Worm (Caenorhabditis elegans) whole organism, young adult: ENCODE data around the gene arrd-25.
A peak's percentile ranks its signal among the peaks of the same experiment; 100 is the strongest.

Experiments used
- B0336.3 ChIP-seq: fragments of 200-800 bp; sonication (Bioruptor generic); IDR thresholded peaks from 2 replicates; pipeline ENCODE4 v1.3.6; 2022; ENCODE audit warnings: missing genetic modification characterization, missing compliant biosample characterization
- F10E7.11 ChIP-seq: sonication (generic microtip); optimal IDR thresholded peaks from 2 replicates; lab custom pipeline; 2017; ENCODE audit warnings: mild to moderate bottlenecking, missing genetic modification characterization, moderate library complexity, missing compliant biosample characterization
- F23B12.7 ChIP-seq: sonication (generic microtip); optimal IDR thresholded peaks from 2 replicates; lab custom pipeline; 2017; ENCODE audit warnings: missing genetic modification characterization, mild to moderate bottlenecking, missing compliant biosample characterization, antibody characterized with exemption, moderate library complexity; ENCODE audit not compliant: insufficient read depth
- F37B4.10 ChIP-seq: fragments of 200-800 bp; sonication (Bioruptor generic); IDR thresholded peaks from 2 replicates; pipeline ENCODE4 v1.3.6; 2022; ENCODE audit warnings: missing genetic modification characterization, missing compliant biosample characterization
- F49E8.2 ChIP-seq: sonication (generic microtip); optimal IDR thresholded peaks from 3 replicates; lab custom pipeline; 2017; ENCODE audit warnings: missing genetic modification characterization, mild to moderate bottlenecking, missing compliant biosample characterization, antibody characterized with exemption, moderate library complexity; ENCODE audit not compliant: insufficient read depth
- F52B5.7 ChIP-seq: sonication (generic microtip); optimal IDR thresholded peaks from 2 replicates; lab custom pipeline; 2016; ENCODE audit warnings: mild to moderate bottlenecking, missing genetic modification characterization, missing compliant biosample characterization
- T07F8.4 ChIP-seq: sonication (generic microtip); optimal IDR thresholded peaks from 2 replicates; lab custom pipeline; 2016; ENCODE audit warnings: mild to moderate bottlenecking, missing genetic modification characterization, moderate library complexity, missing compliant biosample characterization
- Y53F4B.3 ChIP-seq: fragments of 200-800 bp; sonication (Bioruptor generic); IDR thresholded peaks from 2 replicates; pipeline ENCODE4 v1.3.6; 2022; ENCODE audit warnings: missing genetic modification reagents, missing genetic modification characterization, missing compliant biosample characterization
- akir-1 ChIP-seq: fragments of 200-800 bp; sonication (Bioruptor generic); optimal IDR thresholded peaks from 2 replicates; lab custom pipeline; 2018; ENCODE audit warnings: mild to moderate bottlenecking, missing genetic modification characterization, moderate library complexity, missing compliant biosample characterization
- ama-1 ChIP-seq, 3 experiments: fragments of 150-350 bp in 1 of 3; sonication (generic microtip) in 2 of 3; optimal IDR thresholded peaks; 2 replicates each; lab custom pipeline; 2014 to 2018; ENCODE audit warnings: missing biosample characterization in 2 of 3, missing genetic modification characterization in 2 of 3, missing genetic modification reagents in 2 of 3
- aptf-3 ChIP-seq: fragments of 200-800 bp; sonication (Bioruptor generic); IDR thresholded peaks from 2 replicates; pipeline ENCODE4 v1.3.6; 2022; ENCODE audit warnings: missing genetic modification characterization, missing compliant biosample characterization
- attf-3 ChIP-seq: fragments of 200-800 bp; sonication (Bioruptor generic); conservative IDR thresholded peaks from 2 replicates; pipeline ENCODE4 v1.3.6; 2022; ENCODE audit warnings: missing genetic modification reagents, missing genetic modification characterization, missing compliant biosample characterization
- bed-1 ChIP-seq: fragments of 200-800 bp; sonication (Bioruptor generic); IDR thresholded peaks from 2 replicates; pipeline ENCODE4 v1.3.6; 2022; ENCODE audit warnings: missing genetic modification reagents, missing genetic modification characterization, missing compliant biosample characterization
- bed-2 ChIP-seq: fragments of 200-800 bp; sonication (Bioruptor generic); IDR thresholded peaks from 2 replicates; pipeline ENCODE4 v1.3.6; 2022; ENCODE audit warnings: missing genetic modification reagents, missing genetic modification characterization, missing compliant biosample characterization
- ceh-91 ChIP-seq: fragments of 200-800 bp; sonication (Bioruptor generic); IDR thresholded peaks from 2 replicates; pipeline ENCODE4 v1.3.6; 2022; ENCODE audit warnings: missing genetic modification reagents, missing genetic modification characterization, missing compliant biosample characterization
- die-1 ChIP-seq: sonication (generic microtip); optimal IDR thresholded peaks from 2 replicates; lab custom pipeline; 2016; ENCODE audit warnings: missing genotype, mild to moderate bottlenecking, missing genetic modification characterization, missing compliant biosample characterization
- dox-1 ChIP-seq: fragments of 200-800 bp; sonication (Bioruptor generic); IDR thresholded peaks from 2 replicates; pipeline ENCODE4 v1.3.6; 2022; ENCODE audit warnings: missing genetic modification reagents, missing genetic modification characterization, missing compliant biosample characterization
- dpff-1 ChIP-seq: sonication (generic microtip); optimal IDR thresholded peaks from 2 replicates; lab custom pipeline; 2017; ENCODE audit warnings: mild to moderate bottlenecking, missing genetic modification characterization, missing compliant biosample characterization
- dpl-1 ChIP-seq: fragments of 150-350 bp; optimal IDR thresholded peaks from 2 replicates; lab custom pipeline; 2014; ENCODE audit warnings: missing biosample characterization, missing genetic modification reagents, missing genetic modification characterization
- egl-18 ChIP-seq: fragments of 200-800 bp; sonication (Bioruptor generic); IDR thresholded peaks from 2 replicates; pipeline ENCODE4 v1.3.6; 2022; ENCODE audit warnings: missing genetic modification reagents, missing genetic modification characterization, missing compliant biosample characterization
- hlh-12 ChIP-seq: sonication (generic microtip); optimal IDR thresholded peaks from 2 replicates; lab custom pipeline; 2016; ENCODE audit warnings: missing genetic modification characterization, missing compliant biosample characterization
- hlh-26 ChIP-seq: fragments of 200-800 bp; sonication (Bioruptor generic); conservative IDR thresholded peaks from 2 replicates; pipeline ENCODE4 v1.3.6; 2022; ENCODE audit warnings: missing genetic modification reagents, missing genetic modification characterization, missing compliant biosample characterization
- hmg-1.2 ChIP-seq: fragments of 200-800 bp; sonication (Bioruptor generic); IDR thresholded peaks from 2 replicates; pipeline ENCODE4 v1.3.6; 2022; ENCODE audit warnings: missing genetic modification reagents, missing genetic modification characterization, missing compliant biosample characterization
- hmg-20 ChIP-seq: fragments of 200-800 bp; sonication (Bioruptor generic); IDR thresholded peaks from 2 replicates; pipeline ENCODE4 v1.3.6; 2022; ENCODE audit warnings: missing genetic modification reagents, missing genetic modification characterization, missing compliant biosample characterization
- hsf-1 ChIP-seq: fragments of 200-800 bp; sonication (Bioruptor generic); IDR thresholded peaks from 2 replicates; pipeline ENCODE4 v1.3.6; 2022; ENCODE audit warnings: missing genetic modification reagents, missing genetic modification characterization, missing compliant biosample characterization
- let-607 ChIP-seq, 2 experiments: fragments of 200-800 bp in 1 of 2; sonication (Bioruptor generic) in 1 of 2; sonication (generic microtip) in 1 of 2; optimal IDR thresholded peaks; 2 replicates each; lab custom pipeline; 2016 to 2018; ENCODE audit warnings: mild to moderate bottlenecking in 2 of 2, missing compliant biosample characterization in 2 of 2, missing genetic modification characterization in 2 of 2, moderate library complexity in 2 of 2, missing genotype in 1 of 2
- lin-26 ChIP-seq: fragments of 200-800 bp; sonication (Bioruptor generic); IDR thresholded peaks from 2 replicates; pipeline ENCODE4 v1.3.6; 2022; ENCODE audit warnings: missing genetic modification reagents, missing genetic modification characterization, missing compliant biosample characterization
- lin-40 ChIP-seq: sonication (generic microtip); optimal IDR thresholded peaks from 2 replicates; lab custom pipeline; 2016; ENCODE audit warnings: missing genetic modification characterization, mild to moderate bottlenecking, missing compliant biosample characterization, missing genotype, missing genetic modification reagents
- lir-1 ChIP-seq: fragments of 200-800 bp; sonication (Bioruptor generic); conservative IDR thresholded peaks from 2 replicates; pipeline ENCODE4 v1.3.6; 2022; ENCODE audit warnings: missing genetic modification reagents, missing genetic modification characterization, missing compliant biosample characterization
- lsy-27 ChIP-seq: sonication (generic microtip); optimal IDR thresholded peaks from 2 replicates; lab custom pipeline; 2017; ENCODE audit warnings: missing genetic modification characterization, mild to moderate bottlenecking, missing compliant biosample characterization, antibody characterized with exemption, missing genotype, borderline replicate concordance; ENCODE audit not compliant: insufficient read depth
- madf-10 ChIP-seq: sonication (generic microtip); optimal IDR thresholded peaks from 2 replicates; lab custom pipeline; 2016; ENCODE audit warnings: mild to moderate bottlenecking, missing genetic modification characterization, missing compliant biosample characterization
- madf-6 ChIP-seq: fragments of 200-800 bp; sonication (Bioruptor generic); IDR thresholded peaks from 2 replicates; pipeline ENCODE4 v1.3.6; 2022; ENCODE audit warnings: missing genetic modification reagents, missing genetic modification characterization, missing compliant biosample characterization
- mcd-1 ChIP-seq: fragments of 200-800 bp; sonication (Bioruptor generic); IDR thresholded peaks from 2 replicates; pipeline ENCODE4 v1.3.6; 2022; ENCODE audit warnings: missing genetic modification reagents, missing genetic modification characterization, missing compliant biosample characterization
- nfya-1 ChIP-seq: sonication (generic microtip); optimal IDR thresholded peaks from 2 replicates; lab custom pipeline; 2017; ENCODE audit warnings: antibody characterized with exemption, missing compliant biosample characterization, missing genetic modification characterization, borderline replicate concordance; ENCODE audit not compliant: insufficient read depth
- nhr-120 ChIP-seq: fragments of 200-800 bp; sonication (Bioruptor generic); IDR thresholded peaks from 2 replicates; pipeline ENCODE4 v1.3.6; 2022; ENCODE audit warnings: missing genetic modification characterization, missing compliant biosample characterization
- nhr-90 ChIP-seq: sonication (generic microtip); optimal IDR thresholded peaks from 2 replicates; lab custom pipeline; 2016; ENCODE audit warnings: missing genotype, mild to moderate bottlenecking, missing genetic modification characterization, missing compliant biosample characterization
- rec-8 ChIP-seq, 2 experiments: sonication (generic microtip); optimal IDR thresholded peaks; 2 replicates each; lab custom pipeline; 2016; ENCODE audit warnings: mild to moderate bottlenecking in 2 of 2, missing genetic modification characterization in 2 of 2, missing genetic modification reagents in 2 of 2, missing genotype in 2 of 2, missing biosample characterization in 1 of 2, missing compliant biosample characterization in 1 of 2, moderate library complexity in 1 of 2
- repo-1 ChIP-seq: sonication (generic microtip); optimal IDR thresholded peaks from 2 replicates; lab custom pipeline; 2017; ENCODE audit warnings: mild to moderate bottlenecking, missing genetic modification characterization, missing compliant biosample characterization
- rpc-1 ChIP-seq, 2 experiments: fragments of 150-350 bp in 1 of 2; sonication (generic microtip) in 1 of 2; optimal IDR thresholded peaks; 2 replicates each; lab custom pipeline; 2014 to 2018; ENCODE audit warnings: missing biosample characterization in 1 of 2, missing genetic modification characterization in 1 of 2, missing genetic modification reagents in 1 of 2, missing genotype in 1 of 2
- snpc-4 ChIP-seq, 5 experiments: fragments of 150-350 bp in 1 of 5; sonication (generic microtip) in 4 of 5; optimal IDR thresholded peaks; 2 replicates each; lab custom pipeline; 2014 to 2018; ENCODE audit warnings: missing genetic modification characterization in 5 of 5, missing biosample characterization in 3 of 5, antibody characterized with exemption in 2 of 5, mild to moderate bottlenecking in 2 of 5, missing compliant biosample characterization in 2 of 5, missing genotype in 2 of 5, moderate library complexity in 2 of 5, missing genetic modification reagents in 1 of 5
- sptf-2 ChIP-seq: fragments of 200-800 bp; sonication (Bioruptor generic); optimal IDR thresholded peaks from 2 replicates; lab custom pipeline; 2018; ENCODE audit warnings: mild to moderate bottlenecking, missing genetic modification characterization, missing compliant biosample characterization
- tbx-9 ChIP-seq: sonication (generic microtip); optimal IDR thresholded peaks from 2 replicates; lab custom pipeline; 2016; ENCODE audit warnings: borderline replicate concordance, missing genetic modification characterization, inconsistent platforms, missing compliant biosample characterization
- zim-3 ChIP-seq: sonication (generic microtip); optimal IDR thresholded peaks from 2 replicates; lab custom pipeline; 2017; ENCODE audit warnings: mild to moderate bottlenecking, missing genetic modification characterization, moderate library complexity, missing compliant biosample characterization
- ztf-22 ChIP-seq: fragments of 200-800 bp; sonication (Bioruptor generic); optimal IDR thresholded peaks from 2 replicates; lab custom pipeline; 2018; ENCODE audit warnings: mild to moderate bottlenecking, missing genetic modification characterization, moderate library complexity, missing compliant biosample characterization
- ztf-6 ChIP-seq: fragments of 200-800 bp; sonication (Bioruptor generic); IDR thresholded peaks from 2 replicates; pipeline ENCODE4 v1.3.6; 2022; ENCODE audit warnings: missing genetic modification reagents, missing genetic modification characterization, missing compliant biosample characterization

Gene arrd-25

ce11 chrX:14015808-14016207 lies 17.8 kb upstream of the arrd-25 start (continued):
- TF ChIP-seq nfya-1 (tag; lab: Kevin White, UChicago) (no peak), lir-1 (GFP tag; lab: Robert Waterston, UW) (peak; percentile 68), bed-2 (GFP tag; lab: Robert Waterston, UW) (no peak), lin-26 (GFP tag; lab: Robert Waterston, UW) (peak; percentile 89), bed-1 (GFP tag; lab: Robert Waterston, UW) (no peak), hlh-26 (GFP tag; lab: Robert Waterston, UW) (no peak), F23B12.7 (tag; lab: Kevin White, UChicago) (peak; percentile 72), zim-3 (tag; lab: Kevin White, UChicago) (peak; percentile 32), dox-1 (GFP tag; lab: Robert Waterston, UW) (peak; percentile 81), aptf-3 (GFP tag; lab: Robert Waterston, UW) (0 out of 2 replicates have a peak, but pooled peaks have one; percentile 58), lsy-27 (tag; lab: Kevin White, UChicago) (no peak), tbx-9 (tag; lab: Kevin White, UChicago) (no peak), die-1 (tag; lab: Kevin White, UChicago) (peak; percentile 92), F37B4.10 (GFP tag; lab: Robert Waterston, UW) (no peak), madf-10 (peak; percentile 82), F49E8.2 (tag; lab: Kevin White, UChicago) (no peak), T07F8.4 (tag; lab: Kevin White, UChicago) (peak; percentile 76), rec-8 (tag; optimal IDR thresholded peaks at IDR 0.05; lab: Kevin White, UChicago) (peak; percentile 70 to 85), dpff-1 (tag; lab: Kevin White, UChicago) (no peak), nhr-90 (tag; lab: Kevin White, UChicago) (peak; percentile 71), repo-1 (tag; lab: Kevin White, UChicago) (peak; percentile 7), hmg-1.2 (GFP tag; lab: Robert Waterston, UW) (peak; percentile 87), ztf-22 (GFP tag; lab: Kevin White, UChicago) (no peak), dpl-1 (GFP tag; lab: Kevin White, UChicago) (no peak), hlh-12 (peak; percentile 55), sptf-2 (GFP tag; lab: Kevin White, UChicago) (no peak), F10E7.11 (tag; lab: Kevin White, UChicago) (no peak), ceh-91 (GFP tag; lab: Robert Waterston, UW) (no peak), let-607 (tag; optimal IDR thresholded peaks at IDR 0.05; lab: Kevin White, UChicago) (peak; percentile 51 to 74), F52B5.7 (tag; lab: Kevin White, UChicago) (peak; percentile 76), lin-40 (tag; lab: Kevin White, UChicago) (peak; percentile 90), hmg-20 (peak; percentile 68; the same call in 1 of the 2 replicates), akir-1 (GFP tag; lab: Kevin White, UChicago) (no peak), attf-3 (0 out of 2 replicates have a peak, but pooled peaks have one; percentile 10), egl-18 (GFP tag; lab: Robert Waterston, UW) (0 out of 2 replicates have a peak, but pooled peaks have one; percentile 56), snpc-4 (GFP tag; optimal IDR thresholded peaks at IDR 0.05; lab: Kevin White, UChicago) (peak; percentile 72), snpc-4 (tag; optimal IDR thresholded peaks at IDR 0.05; lab: Kevin White, UChicago) (peak in 3 of 4 experiments; percentile 63 to 85 (median 76)), ama-1 (optimal IDR thresholded peaks at IDR 0.05; lab: Kevin White, UChicago) (no peak), ama-1 (GFP tag; optimal IDR thresholded peaks at IDR 0.05; lab: Kevin White, UChicago) (peak in 1 of 2 experiments; percentile 57), nhr-120 (GFP tag; lab: Robert Waterston, UW) (no peak), mcd-1 (GFP tag; lab: Robert Waterston, UW) (peak; percentile 62; the same call in 1 of the 2 replicates), rpc-1 (optimal IDR thresholded peaks at IDR 0.05; lab: Kevin White, UChicago) (peak; percentile 96), rpc-1 (tag; optimal IDR thresholded peaks at IDR 0.05; lab: Kevin White, UChicago) (peak; percentile 95), hsf-1 (GFP tag; lab: Robert Waterston, UW) (peak; percentile 60; the same call in 1 of the 2 replicates), Y53F4B.3 (GFP tag; lab: Robert Waterston, UW) (no peak), madf-6 (peak; percentile 65; the same call in 1 of the 2 replicates), B0336.3 (no peak; the same call in none of the 2 replicates), ztf-6 (GFP tag; lab: Robert Waterston, UW) (peak; percentile 15; the same call in 1 of the 2 replicates)
